Fruit fly (Drosophila melanogaster) whole organism, wandering third instar larva: Measurements from ENCODE around the gene CG6766.

Experiments
- Abd-B ChIP-seq: fragments of >200 bp; optimal IDR thresholded peaks from 2 replicates; lab custom pipeline; 2017; ENCODE audit warnings: missing biosample characterization, missing genetic modification characterization
- CrebA ChIP-seq: fragments of 200-800 bp; sonication (Bioruptor generic); optimal IDR thresholded peaks from 2 replicates; lab custom pipeline; 2016; ENCODE audit warnings: missing biosample characterization, mild to moderate bottlenecking, missing genetic modification characterization, borderline replicate concordance
- Dfd ChIP-seq: fragments of >200 bp; optimal IDR thresholded peaks from 2 replicates; lab custom pipeline; 2017; ENCODE audit warnings: missing biosample characterization, missing genetic modification characterization
- Hr78 ChIP-seq: fragments of >200 bp; optimal IDR thresholded peaks from 2 replicates; lab custom pipeline; 2017; ENCODE audit warnings: missing biosample characterization, missing genetic modification characterization
- Mio ChIP-seq: sonication (Bioruptor generic); optimal IDR thresholded peaks from 2 replicates; lab custom pipeline; 2016; ENCODE audit warnings: missing biosample characterization, missing genetic modification characterization
- Myc ChIP-seq: fragments of >200 bp; optimal IDR thresholded peaks from 2 replicates; lab custom pipeline; 2017
- Sp1 ChIP-seq: fragments of 200-800 bp; sonication (Bioruptor generic); optimal IDR thresholded peaks from 3 replicates; lab custom pipeline; 2019; ENCODE audit warnings: missing biosample characterization, mild to moderate bottlenecking, missing genetic modification characterization, moderate library complexity
- dl ChIP-seq, 2 experiments: fragments of 175-275, 200-275 bp in 1 of 2; fragments of 200-275 bp in 1 of 2; sonication (Bioruptor generic); optimal IDR thresholded peaks; lab custom pipeline; 2018; ENCODE audit warnings: mild to moderate bottlenecking in 2 of 2, missing biosample characterization in 2 of 2, missing genetic modification characterization in 2 of 2, moderate library complexity in 2 of 2; ENCODE audit not compliant: partially characterized antibody in 2 of 2, insufficient read depth in 1 of 2
- ey ChIP-seq: fragments of 200-800 bp; sonication (Bioruptor generic); optimal IDR thresholded peaks from 2 replicates; lab custom pipeline; 2016; ENCODE audit warnings: missing biosample characterization, missing genetic modification characterization
- pan ChIP-seq: fragments of >200 bp; optimal IDR thresholded peaks from 2 replicates; lab custom pipeline; 2017
- usp ChIP-seq: fragments of >200 bp; optimal IDR thresholded peaks from 2 replicates; lab custom pipeline; 2017; ENCODE audit warnings: missing biosample characterization, missing genetic modification characterization

DNA sequence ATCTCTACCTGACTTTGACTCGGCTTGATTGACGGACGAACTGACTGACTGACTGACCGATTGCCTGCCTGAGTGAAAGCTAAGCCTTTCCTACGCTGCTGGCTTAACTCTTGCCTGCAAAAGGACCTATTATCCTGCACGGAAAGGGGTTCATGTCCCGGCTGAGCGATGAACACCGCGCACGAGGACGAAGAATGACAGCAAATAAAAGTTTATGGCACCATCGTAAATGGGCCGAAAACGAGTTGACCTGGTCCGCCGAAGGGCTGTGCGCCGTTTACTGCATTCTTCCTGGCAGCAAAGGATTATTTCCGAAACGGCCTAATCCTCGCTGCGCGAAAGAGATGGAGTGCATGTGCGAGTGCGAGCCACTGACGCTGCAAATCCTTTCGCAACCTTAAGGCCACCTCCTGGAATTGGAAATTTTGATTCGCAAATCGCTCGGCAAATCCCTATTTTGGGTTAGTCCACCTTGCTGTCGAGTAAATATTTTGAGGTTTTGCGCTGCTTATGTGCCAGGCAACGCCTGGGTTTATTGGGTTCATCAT lies 40.7 kb upstream of the CG6766 start:
- TF ChIP-seq Abd-B (GFP tag; lab: Kevin White, UChicago) (no peak), usp (no peak), Myc (no peak), ey (GFP tag; lab: Kevin White, UChicago) (no peak), dl (GFP tag; optimal IDR thresholded peaks at IDR 0.05; lab: Kevin White, UChicago; ENCODE audit: insufficient read depth in 1 of 2, partially characterized antibody in 2 of 2) (no peak), Hr78 (no peak), CrebA (GFP tag; lab: Kevin White, UChicago) (no peak), Mio (GFP tag; lab: Kevin White, UChicago) (no peak), Sp1 (GFP tag; lab: Kevin White, UChicago) (no peak), pan (lab: Kevin White, UChicago) (no peak), Dfd (GFP tag; lab: Kevin White, UChicago) (no peak)
